Worm (Caenorhabditis elegans) whole organism, midembryonic: Measurements from ENCODE around the gene meg-1.

Experiments used
- T22C8.4 ChIP-seq: fragments of 200-800 bp; sonication (Bioruptor generic); IDR thresholded peaks from 2 replicates; pipeline ENCODE4 v1.3.6; 2022; ENCODE audit warnings: missing genetic modification characterization, missing compliant biosample characterization
- cog-1 ChIP-seq: sonication (generic microtip); optimal IDR thresholded peaks from 2 replicates; lab custom pipeline; 2016; ENCODE audit warnings: missing genetic modification characterization, missing compliant biosample characterization
- flt-1 ChIP-seq: fragments of 200-800 bp; sonication (Bioruptor generic); IDR thresholded peaks from 2 replicates; pipeline ENCODE4 v1.3.6; 2022; ENCODE audit warnings: missing genetic modification characterization, missing compliant biosample characterization
- med-1 ChIP-seq: sonication (generic microtip); optimal IDR thresholded peaks from 2 replicates; lab custom pipeline; 2017; ENCODE audit warnings: missing genetic modification characterization, mild to moderate bottlenecking, missing compliant biosample characterization, antibody characterized with exemption, missing genetic modification reagents; ENCODE audit not compliant: insufficient read depth
- tab-1 ChIP-seq: fragments of 200-800 bp; sonication (Bioruptor generic); IDR thresholded peaks from 2 replicates; pipeline ENCODE4 v1.3.6; 2022; ENCODE audit warnings: missing genetic modification characterization, missing compliant biosample characterization
- ztf-23 ChIP-seq: fragments of 200-800 bp; sonication (Bioruptor generic); IDR thresholded peaks from 2 replicates; pipeline ENCODE4 v1.3.6; 2022; ENCODE audit warnings: missing genetic modification reagents, missing genetic modification characterization, missing compliant biosample characterization
- ztf-29 ChIP-seq: fragments of 200-800 bp; sonication (Bioruptor generic); IDR thresholded peaks from 2 replicates; pipeline ENCODE4 v1.3.6; 2022; ENCODE audit warnings: missing genetic modification reagents, missing genetic modification characterization, missing compliant biosample characterization

ce11 chrX:13940287-13940686 is 10.9 kb upstream of the meg-1 start:
- TF ChIP-seq tab-1 (GFP tag; lab: Robert Waterston, UW): no peak
- TF ChIP-seq ztf-29 (GFP tag; lab: Robert Waterston, UW): no peak
- no peak for TF ChIP-seq flt-1
- no peak for TF ChIP-seq med-1 (GFP tag; lab: Kevin White, UChicago)
- TF ChIP-seq cog-1: no peak
- no peak for TF ChIP-seq ztf-23
- no peak for TF ChIP-seq T22C8.4 (GFP tag; lab: Robert Waterston, UW)
